Worm (Caenorhabditis elegans): ENCODE measurements around the gene K12H4.7.

K12H4.7 gene

DNA sequence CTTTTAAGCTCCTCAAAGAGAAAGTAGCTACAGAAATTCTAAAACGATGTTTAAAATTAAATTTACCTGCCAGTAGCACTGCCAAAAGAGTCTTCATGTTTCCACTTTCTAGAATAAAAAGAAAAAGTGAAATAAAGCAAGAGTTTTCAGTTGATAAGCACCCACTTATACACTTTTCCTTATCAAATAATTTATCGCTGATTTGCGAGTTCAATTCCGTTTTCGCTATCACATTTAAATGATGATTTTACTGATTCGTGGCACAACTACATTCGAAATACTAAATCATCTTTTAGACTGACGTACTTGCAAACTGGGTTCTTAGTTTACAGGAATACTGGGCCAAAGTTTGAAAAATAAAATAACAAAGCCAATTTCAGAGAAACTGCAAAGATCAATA lies at the start of gene K12H4.7:
K12H4.7 (minus strand) TSS at position 138 of the 400 bp plus-strand sequence.
- TF ChIP-seq nhr-43 (tag; optimal IDR thresholded peaks at IDR 0.05; ENCODE audit: poor library complexity, severe bottlenecking), result no peak
- TF ChIP-seq nfya-1 (tag; optimal IDR thresholded peaks at IDR 0.05; ENCODE audit: insufficient read depth), result no peak
- no peak for TF ChIP-seq tbx-2 (tag; optimal IDR thresholded peaks at IDR 0.05)
- no peak for TF ChIP-seq ceh-16 (tag; optimal IDR thresholded peaks at IDR 0.05)
- TF ChIP-seq unc-62 (GFP tag; optimal IDR thresholded peaks at IDR 0.05), result no peak
- TF ChIP-seq lsy-12 (tag; optimal IDR thresholded peaks at IDR 0.05), result no peak
- no peak for TF ChIP-seq jun-1 (tag; optimal IDR thresholded peaks at IDR 0.05)
- no peak for TF ChIP-seq mml-1 (tag; optimal IDR thresholded peaks at IDR 0.05)
- TF ChIP-seq sea-2 (GFP tag; optimal IDR thresholded peaks at IDR 0.05), result no peak
- TF ChIP-seq pqm-1 (tag; optimal IDR thresholded peaks at IDR 0.05), result peak; percentile 62
- peak; percentile 91 for TF ChIP-seq elt-2 (tag; optimal IDR thresholded peaks at IDR 0.05)
- peak; percentile 67 for TF ChIP-seq skn-1 (tag; optimal IDR thresholded peaks at IDR 0.05)
- no peak for TF ChIP-seq nhr-67 (tag; optimal IDR thresholded peaks at IDR 0.05)
- TF ChIP-seq ztf-11 (tag; optimal IDR thresholded peaks at IDR 0.05), result no peak

DNA sequence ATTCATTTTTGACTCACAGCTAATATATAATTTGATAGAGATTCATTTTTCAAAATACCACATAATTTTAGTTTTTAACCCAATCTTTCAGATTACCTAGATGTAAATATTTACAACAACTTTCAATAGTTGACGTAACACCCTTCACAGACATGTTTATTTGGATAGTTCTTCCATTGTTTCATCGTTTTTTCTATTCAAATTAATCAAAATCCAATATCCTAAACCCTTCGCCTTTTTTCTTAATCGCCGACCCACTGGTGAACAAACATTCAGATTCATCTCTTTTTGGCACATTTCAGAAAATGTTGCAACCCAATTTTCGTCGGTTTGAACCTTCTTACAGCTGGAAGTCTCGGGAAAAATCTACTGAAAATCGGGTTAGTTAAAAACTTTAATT lies 48.1 kb upstream of the K12H4.7 start, which contains the start of gene K06H7.1:
K06H7.1 (plus strand) TSS at position 301 of the 400 bp plus-strand sequence.
- TF ChIP-seq skn-1 (tag; optimal IDR thresholded peaks at IDR 0.05) (no peak), unc-62 (GFP tag; optimal IDR thresholded peaks at IDR 0.05) (no peak), nhr-12 (tag; optimal IDR thresholded peaks at IDR 0.05) (no peak), nhr-67 (tag; optimal IDR thresholded peaks at IDR 0.05) (no peak), ceh-9 (tag; optimal IDR thresholded peaks at IDR 0.05) (no peak), eor-1 (tag; optimal IDR thresholded peaks at IDR 0.05) (no peak), R02D3.7 (tag; optimal IDR thresholded peaks at IDR 0.05) (no peak), fkh-10 (GFP tag; optimal IDR thresholded peaks at IDR 0.05) (no peak), daf-12 (tag; optimal IDR thresholded peaks at IDR 0.05) (no peak), mdl-1 (tag; optimal IDR thresholded peaks at IDR 0.05) (no peak), jun-1 (tag; optimal IDR thresholded peaks at IDR 0.05) (no peak), ceh-16 (tag; optimal IDR thresholded peaks at IDR 0.05) (no peak), nhr-76 (tag; optimal IDR thresholded peaks at IDR 0.05) (no peak), fos-1 (tag; optimal IDR thresholded peaks at IDR 0.05) (no peak), elt-3 (tag; optimal IDR thresholded peaks at IDR 0.05) (no peak), egl-27 (tag; optimal IDR thresholded peaks at IDR 0.05) (no peak), elt-1 (tag; optimal IDR thresholded peaks at IDR 0.05) (no peak), tbx-2 (tag; optimal IDR thresholded peaks at IDR 0.05) (no peak)

DNA sequence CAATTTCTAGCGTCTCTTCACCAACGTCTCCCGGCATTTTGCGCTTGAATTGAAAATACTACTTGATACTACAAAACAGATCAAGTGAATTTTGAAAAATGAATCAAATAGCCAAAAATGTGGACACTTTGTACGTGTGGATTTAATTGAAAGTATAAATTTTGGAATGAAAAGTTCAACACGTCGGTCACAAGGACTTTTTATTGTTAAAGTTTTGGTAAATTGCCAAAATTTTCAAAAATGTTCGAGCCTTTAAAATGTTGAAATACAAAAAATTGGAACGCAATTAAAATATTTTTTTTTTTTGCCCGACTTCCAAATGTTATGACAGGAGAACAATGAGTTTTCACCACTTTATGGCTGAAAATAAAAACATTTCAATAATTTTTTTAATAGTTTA lies 47.2 kb upstream of the K12H4.7 start, which contains the start of gene K06H7.8:
K06H7.8 (minus strand) TSS at position 101 of the 400 bp plus-strand sequence.
- no peak for TF ChIP-seq zag-1 (tag; optimal IDR thresholded peaks at IDR 0.05)
- no peak for TF ChIP-seq ceh-16 (tag; optimal IDR thresholded peaks at IDR 0.05)
- no peak for TF ChIP-seq elt-2 (tag; optimal IDR thresholded peaks at IDR 0.05)
- no peak for TF ChIP-seq lin-15B (tag; optimal IDR thresholded peaks at IDR 0.05)
- TF ChIP-seq nhr-11 (tag; optimal IDR thresholded peaks at IDR 0.05), result no peak
- TF ChIP-seq nhr-43 (tag; optimal IDR thresholded peaks at IDR 0.05; ENCODE audit: poor library complexity, severe bottlenecking), result no peak
- no peak for TF ChIP-seq ceh-9 (tag; optimal IDR thresholded peaks at IDR 0.05)
- TF ChIP-seq elt-3 (tag; optimal IDR thresholded peaks at IDR 0.05), result no peak
- no peak for TF ChIP-seq hmg-11 (tag; optimal IDR thresholded peaks at IDR 0.05)
- no peak for TF ChIP-seq nhr-237 (tag; optimal IDR thresholded peaks at IDR 0.05)
- no peak for TF ChIP-seq mdl-1 (tag; optimal IDR thresholded peaks at IDR 0.05)
- TF ChIP-seq egl-27 (tag; optimal IDR thresholded peaks at IDR 0.05), result no peak

DNA sequence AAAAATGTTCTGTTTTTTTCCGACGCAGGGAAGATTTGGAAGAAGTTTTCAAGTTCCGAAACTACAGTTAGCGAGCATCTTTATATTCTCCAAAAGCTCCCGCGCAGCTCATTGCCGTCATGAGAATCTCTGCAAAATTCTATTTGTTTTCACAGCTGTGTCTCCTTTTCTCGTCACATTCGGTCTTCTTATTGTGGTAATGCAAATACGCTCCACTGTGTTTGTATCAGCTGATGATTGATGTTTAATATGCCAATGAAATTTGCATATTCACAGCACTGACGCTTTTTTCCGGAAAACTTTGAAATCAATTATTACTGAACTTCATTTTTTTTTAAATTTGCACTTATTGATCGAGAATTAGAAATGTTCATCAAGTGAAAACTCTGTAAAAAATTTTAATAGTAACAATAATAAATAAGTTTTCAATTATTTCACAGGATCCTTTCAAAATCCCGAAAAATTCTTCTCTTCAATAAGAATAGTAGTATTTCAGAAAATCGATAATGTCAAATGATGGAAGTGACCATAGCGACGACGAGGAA lies 42.3 kb upstream of the K12H4.7 start, which contains the start of gene K06H7.2:
K06H7.2 (plus strand) TSS at position 495 of the 545 bp plus-strand sequence.
- TF ChIP-seq lin-15B (tag; optimal IDR thresholded peaks at IDR 0.05) (peak; percentile 87), lsy-12 (tag; optimal IDR thresholded peaks at IDR 0.05) (no peak), snpc-4 (tag; optimal IDR thresholded peaks at IDR 0.05) (peak; percentile 68), ceh-9 (tag; optimal IDR thresholded peaks at IDR 0.05) (no peak), nfya-1 (tag; optimal IDR thresholded peaks at IDR 0.05; ENCODE audit: insufficient read depth) (peak; percentile 69), unc-62 (GFP tag; optimal IDR thresholded peaks at IDR 0.05) (no peak), fkh-10 (GFP tag; optimal IDR thresholded peaks at IDR 0.05) (no peak), jun-1 (tag; optimal IDR thresholded peaks at IDR 0.05) (no peak), egl-27 (tag; optimal IDR thresholded peaks at IDR 0.05) (no peak), skn-1 (tag; optimal IDR thresholded peaks at IDR 0.05) (peak; percentile 44), nhr-237 (tag; optimal IDR thresholded peaks at IDR 0.05) (no peak), R02D3.7 (tag; optimal IDR thresholded peaks at IDR 0.05) (no peak), fkh-2 (tag; optimal IDR thresholded peaks at IDR 0.05) (no peak), elt-1 (tag; optimal IDR thresholded peaks at IDR 0.05) (no peak), nhr-25 (tag; optimal IDR thresholded peaks at IDR 0.05) (peak; percentile 23), ztf-4 (tag; optimal IDR thresholded peaks at IDR 0.05) (no peak), elt-2 (tag; optimal IDR thresholded peaks at IDR 0.05) (peak; percentile 25), nhr-43 (tag; optimal IDR thresholded peaks at IDR 0.05; ENCODE audit: poor library complexity, severe bottlenecking) (no peak), hmg-11 (tag; optimal IDR thresholded peaks at IDR 0.05) (peak; percentile 20), sea-2 (GFP tag; optimal IDR thresholded peaks at IDR 0.05) (no peak), tbx-2 (tag; optimal IDR thresholded peaks at IDR 0.05) (no peak), elt-3 (tag; optimal IDR thresholded peaks at IDR 0.05) (no peak), zag-1 (tag; optimal IDR thresholded peaks at IDR 0.05) (no peak), pha-4 (tag; optimal IDR thresholded peaks at IDR 0.05) (peak; percentile 83), nhr-76 (tag; optimal IDR thresholded peaks at IDR 0.05) (no peak), nhr-12 (tag; optimal IDR thresholded peaks at IDR 0.05) (no peak), egl-5 (tag; optimal IDR thresholded peaks at IDR 0.05) (peak; percentile 87), eor-1 (tag; optimal IDR thresholded peaks at IDR 0.05) (no peak), mml-1 (tag; optimal IDR thresholded peaks at IDR 0.05) (no peak), ceh-82 (tag; optimal IDR thresholded peaks at IDR 0.05) (no peak), nhr-28 (tag; optimal IDR thresholded peaks at IDR 0.05) (no peak), ama-1 (optimal IDR thresholded peaks at IDR 0.05) (no peak), lin-39 (tag; optimal IDR thresholded peaks at IDR 0.05) (peak; percentile 71), nhr-77 (tag; optimal IDR thresholded peaks at IDR 0.05) (no peak), nhr-11 (tag; optimal IDR thresholded peaks at IDR 0.05) (no peak)
